Fruit fly (Drosophila melanogaster): ENCODE measurements around the gene Gr64c.

Gene Gr64c

dm6 chr3L:4016754-4017153, 11.7 kb upstream of the Gr64c start (continued):
- TF ChIP-seq CG9817 (tag; optimal IDR thresholded peaks at IDR 0.05) (peak; percentile 28), BEAF-32 (GFP tag; optimal IDR thresholded peaks at IDR 0.05) (no peak), kni (GFP tag; optimal IDR thresholded peaks at IDR 0.05) (no peak), lilli (GFP tag; optimal IDR thresholded peaks at IDR 0.05) (peak; percentile 51), BtbVII (GFP tag; optimal IDR thresholded peaks at IDR 0.05) (no peak), CG17568 (GFP tag; optimal IDR thresholded peaks at IDR 0.05) (no peak), kay (GFP tag; optimal IDR thresholded peaks at IDR 0.05) (no peak), CG32767 (GFP tag; IDR thresholded peaks at IDR 0.05) (peak; percentile 46; the same call in 1 of the 2 replicates), pnt (GFP tag; optimal IDR thresholded peaks at IDR 0.05) (peak; percentile 76), br (optimal IDR thresholded peaks at IDR 0.05) (no peak), Fer3 (tag; optimal IDR thresholded peaks at IDR 0.05) (peak; percentile 11), bab2 (GFP tag; optimal IDR thresholded peaks at IDR 0.05) (peak; percentile 54), CG10462 (GFP tag; optimal IDR thresholded peaks at IDR 0.05) (peak; percentile 20), twi (tag; optimal IDR thresholded peaks at IDR 0.05) (peak; percentile 54), Optix (GFP tag; IDR thresholded peaks at IDR 0.05) (peak; percentile 81; the same call in 2 of the 3 replicates), CG10979 (tag; optimal IDR thresholded peaks at IDR 0.05) (peak; percentile 79), CG2120 (GFP tag; optimal IDR thresholded peaks at IDR 0.05) (no peak), CG7963 (GFP tag; IDR thresholded peaks at IDR 0.05; ENCODE audit: partially characterized antibody) (no peak), Xbp1 (GFP tag; optimal IDR thresholded peaks at IDR 0.05) (peak; percentile 75), CG11723 (GFP tag; optimal IDR thresholded peaks at IDR 0.05) (peak; percentile 21), zf30C (GFP tag; optimal IDR thresholded peaks at IDR 0.05) (no peak), Rx (GFP tag; IDR thresholded peaks at IDR 0.05) (peak; percentile 48; the same call in 1 of the 2 replicates), wdn (GFP tag; IDR thresholded peaks at IDR 0.05) (no peak), Hr39 (optimal IDR thresholded peaks at IDR 0.05) (no peak), ken (GFP tag; IDR thresholded peaks at IDR 0.05) (peak; percentile 75), H15 (GFP tag; IDR thresholded peaks at IDR 0.05) (peak; percentile 58; the same call in 1 of the 3 replicates), lov (optimal IDR thresholded peaks at IDR 0.05) (no peak), lov (GFP tag; IDR thresholded peaks at IDR 0.05) (peak; percentile 80), Fer2 (tag; optimal IDR thresholded peaks at IDR 0.05) (no peak), Ets97D (GFP tag; optimal IDR thresholded peaks at IDR 0.05) (peak; percentile 4), ara (GFP tag; IDR thresholded peaks at IDR 0.05) (peak; percentile 90), CG13296 (GFP tag; optimal IDR thresholded peaks at IDR 0.05) (no peak), CG5953 (GFP tag; IDR thresholded peaks at IDR 0.05) (peak; percentile 55; the same call in 1 of the 2 replicates), TFAM (GFP tag; optimal IDR thresholded peaks at IDR 0.05) (no peak), CG13123 (GFP tag; optimal IDR thresholded peaks at IDR 0.05) (no peak), eyg (GFP tag; optimal IDR thresholded peaks at IDR 0.05) (no peak), CG3995 (GFP tag; optimal IDR thresholded peaks at IDR 0.05) (no peak), CG10209 (GFP tag; optimal IDR thresholded peaks at IDR 0.05) (peak; percentile 47), Sox102F (GFP tag; optimal IDR thresholded peaks at IDR 0.05) (peak; percentile 65), CG11504 (tag; optimal IDR thresholded peaks at IDR 0.05) (peak; percentile 70), so (GFP tag; IDR thresholded peaks at IDR 0.05) (0 out of 3 replicates have a peak, but pooled peaks have one; percentile 13), CG8290 (GFP tag; optimal IDR thresholded peaks at IDR 0.05) (peak; percentile 46), CG8290 (tag; optimal IDR thresholded peaks at IDR 0.05) (peak in 1 of 2 experiments; percentile 67), Hand (GFP tag; optimal IDR thresholded peaks at IDR 0.05) (no peak), Eip74EF (GFP tag; optimal IDR thresholded peaks at IDR 0.05) (no peak), CG3163 (GFP tag; optimal IDR thresholded peaks at IDR 0.05) (peak; percentile 17), fd64A (GFP tag; optimal IDR thresholded peaks at IDR 0.05) (peak; percentile 71), Myb (GFP tag; optimal IDR thresholded peaks at IDR 0.05) (no peak), Side (GFP tag; optimal IDR thresholded peaks at IDR 0.05) (peak; percentile 45), cato (GFP tag; optimal IDR thresholded peaks at IDR 0.05; ENCODE audit: borderline replicate concordance) (peak; percentile 36), odd (GFP tag; optimal IDR thresholded peaks at IDR 0.05) (no peak), CG31365 (tag; optimal IDR thresholded peaks at IDR 0.05) (peak; percentile 19)

All from whole organism, embryonic.